Worm (Caenorhabditis elegans): ENCODE data around the gene tgt-2.

DNA sequence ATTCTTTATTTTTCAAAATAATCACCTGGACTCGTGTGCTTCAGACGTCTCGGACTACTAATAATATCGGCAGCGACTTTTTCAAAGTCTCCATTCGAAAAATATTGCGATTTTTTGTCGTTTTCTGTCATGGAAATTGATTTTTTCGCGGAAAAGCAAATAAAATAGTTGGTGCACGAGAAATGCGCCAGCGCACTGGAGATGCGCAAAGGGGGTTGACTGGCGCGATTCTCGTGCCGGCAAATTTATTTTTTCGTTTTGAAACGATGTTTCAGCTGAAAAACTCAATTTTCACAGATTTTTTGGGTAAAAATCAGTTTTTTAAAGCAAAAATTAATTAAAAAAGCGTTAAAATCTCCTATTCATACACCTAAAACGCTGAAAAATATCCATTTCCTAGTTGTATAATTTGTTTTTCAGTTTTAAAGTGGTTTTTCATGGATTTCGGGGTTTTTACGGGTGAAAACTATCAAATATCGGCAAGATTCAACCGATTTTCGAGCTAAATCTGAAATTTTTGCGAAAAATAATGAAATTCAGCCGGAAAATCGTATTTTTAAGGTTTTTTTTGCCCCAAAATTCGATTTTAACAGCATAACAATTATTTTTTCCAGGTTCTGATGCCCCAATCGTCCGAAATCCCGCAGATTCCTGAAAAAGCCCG, 7.8 kb upstream of the tgt-2 start, which contains the start of the genes reps-1 and Y39B6A.37:
- TF ChIP-seq lin-15B (tag; optimal IDR thresholded peaks at IDR 0.05), result peak; percentile 61
- no peak for TF ChIP-seq nhr-11 (tag; optimal IDR thresholded peaks at IDR 0.05)
- TF ChIP-seq ZK546.5 (tag; optimal IDR thresholded peaks at IDR 0.05), result no peak
- TF ChIP-seq ztf-4 (tag; optimal IDR thresholded peaks at IDR 0.05), result no peak
- TF ChIP-seq ceh-16 (tag; optimal IDR thresholded peaks at IDR 0.05), result no peak
- no peak for TF ChIP-seq ama-1 (optimal IDR thresholded peaks at IDR 0.05)
- no peak for TF ChIP-seq eor-1 (tag; optimal IDR thresholded peaks at IDR 0.05)
- TF ChIP-seq pha-4 (tag; optimal IDR thresholded peaks at IDR 0.05), result peak; percentile 74
- no peak for TF ChIP-seq ceh-9 (tag; optimal IDR thresholded peaks at IDR 0.05)
- peak; percentile 33 for TF ChIP-seq elt-2 (tag; optimal IDR thresholded peaks at IDR 0.05)

Data from whole organism, L3 larva.